Fruit fly (Drosophila melanogaster): ENCODE measurements around the gene oc.
A peak's percentile ranks its signal among the peaks of the same experiment; 100 is the strongest.

The oc gene

dm6 chrX:8656550-8657431, 6.3 kb upstream of the oc start (continued):
- no peak for TF ChIP-seq Stat92E (GFP tag; optimal IDR thresholded peaks at IDR 0.05)
- peak; percentile 46 for TF ChIP-seq CG3065 (GFP tag; optimal IDR thresholded peaks at IDR 0.05)
- TF ChIP-seq ftz-f1 (GFP tag; optimal IDR thresholded peaks at IDR 0.05), result no peak
- peak; percentile 74 for TF ChIP-seq row (GFP tag; IDR thresholded peaks at IDR 0.05)
- peak; percentile 45 to 88 for TF ChIP-seq bsh (GFP tag; optimal IDR thresholded peaks at IDR 0.05)
- no peak for TF ChIP-seq amos (GFP tag; IDR thresholded peaks at IDR 0.05; ENCODE audit: partially characterized antibody)
- peak; percentile 54 for TF ChIP-seq CG17385 (GFP tag; optimal IDR thresholded peaks at IDR 0.05)
- TF ChIP-seq Fer1 (GFP tag; optimal IDR thresholded peaks at IDR 0.05), result no peak
- peak; percentile 13 for TF ChIP-seq CG6654 (GFP tag; optimal IDR thresholded peaks at IDR 0.05)
- TF ChIP-seq gsb-n (tag; optimal IDR thresholded peaks at IDR 0.05), result peak; percentile 64
- TF ChIP-seq Poxn (GFP tag; IDR thresholded peaks at IDR 0.05), result no peak
- peak; percentile 63 for TF ChIP-seq sisA (GFP tag; IDR thresholded peaks at IDR 0.05)
- TF ChIP-seq CG17568 (GFP tag; optimal IDR thresholded peaks at IDR 0.05), result peak; percentile 23
- no peak for TF ChIP-seq tup (GFP tag; optimal IDR thresholded peaks at IDR 0.05)
- TF ChIP-seq zfh1 (GFP tag; IDR thresholded peaks at IDR 0.05), result peak; percentile 82
- peak; percentile 61 for TF ChIP-seq seq (GFP tag; IDR thresholded peaks at IDR 0.05)
- TF ChIP-seq crp (GFP tag; optimal IDR thresholded peaks at IDR 0.05), result peak in 1 of 2 experiments; percentile 5
- TF ChIP-seq Opbp (GFP tag; IDR thresholded peaks at IDR 0.05; ENCODE audit: partially characterized antibody), result no peak
- peak; percentile 81 for TF ChIP-seq Mes4 (GFP tag; optimal IDR thresholded peaks at IDR 0.05)
- TF ChIP-seq tgo (GFP tag; IDR thresholded peaks at IDR 0.05), result peak; percentile 65
- TF ChIP-seq insv (GFP tag; optimal IDR thresholded peaks at IDR 0.05), result no peak
- TF ChIP-seq corto (GFP tag; optimal IDR thresholded peaks at IDR 0.05), result no peak
- peak; percentile 82 for TF ChIP-seq CG10321 (GFP tag; IDR thresholded peaks at IDR 0.05)
- peak; percentile 33 for TF ChIP-seq stwl (tag; optimal IDR thresholded peaks at IDR 0.05)
- TF ChIP-seq CG16863 (GFP tag; optimal IDR thresholded peaks at IDR 0.05), result peak; percentile 72
- TF ChIP-seq trh (GFP tag; optimal IDR thresholded peaks at IDR 0.05), result no peak
- no peak for TF ChIP-seq Bgb (GFP tag; IDR thresholded peaks at IDR 0.05; ENCODE audit: partially characterized antibody)
- TF ChIP-seq onecut (GFP tag; IDR thresholded peaks at IDR 0.05), result peak; percentile 57
- TF ChIP-seq bab2 (GFP tag; optimal IDR thresholded peaks at IDR 0.05), result peak; percentile 69
- no peak for TF ChIP-seq Lpt (GFP tag; optimal IDR thresholded peaks at IDR 0.05)
- peak; percentile 44; the same call in 1 of the 2 replicates for TF ChIP-seq sim (GFP tag; IDR thresholded peaks at IDR 0.05)
- TF ChIP-seq PHDP (tag; optimal IDR thresholded peaks at IDR 0.05), result peak; percentile 53
- no peak for TF ChIP-seq Oaz (GFP tag; IDR thresholded peaks at IDR 0.05)
- peak; percentile 64 for TF ChIP-seq slp2 (GFP tag; optimal IDR thresholded peaks at IDR 0.05)
- no peak for TF ChIP-seq cas (GFP tag; IDR thresholded peaks at IDR 0.05)
- TF ChIP-seq CG7963 (GFP tag; IDR thresholded peaks at IDR 0.05; ENCODE audit: partially characterized antibody), result no peak
- peak; percentile 47; the same call in 1 of the 2 replicates for TF ChIP-seq CG11247 (GFP tag; IDR thresholded peaks at IDR 0.05)
- no peak for TF ChIP-seq D19B (GFP tag; optimal IDR thresholded peaks at IDR 0.05)
- TF ChIP-seq CG17361 (GFP tag; IDR thresholded peaks at IDR 0.05), result peak; percentile 86
- TF ChIP-seq CG1233 (GFP tag; optimal IDR thresholded peaks at IDR 0.05), result peak; percentile 71
- peak; percentile 12 for TF ChIP-seq Bteb2 (GFP tag; optimal IDR thresholded peaks at IDR 0.05)
- peak; percentile 60 for TF ChIP-seq CG33213 (GFP tag; optimal IDR thresholded peaks at IDR 0.05)
- peak; percentile 36 for TF ChIP-seq ttk (GFP tag; IDR thresholded peaks at IDR 0.05)
- no peak for TF ChIP-seq CG6683 (GFP tag; optimal IDR thresholded peaks at IDR 0.05)
- TF ChIP-seq CG13624 (GFP tag; optimal IDR thresholded peaks at IDR 0.05), result peak; percentile 36
- TF ChIP-seq CG6765 (GFP tag; optimal IDR thresholded peaks at IDR 0.05), result no peak
- TF ChIP-seq CG5180 (GFP tag; optimal IDR thresholded peaks at IDR 0.05), result peak; percentile 14
- peak; percentile 81 for TF ChIP-seq jumu (GFP tag; optimal IDR thresholded peaks at IDR 0.05)
